Fruit fly (Drosophila melanogaster) whole organism, pupa: ENCODE measurements around the gene CG14742.

Experiments
- CG17806 ChIP-seq: fragments of 200-800 bp; sonication (Bioruptor generic); optimal IDR thresholded peaks from 2 replicates; lab custom pipeline; 2018; ENCODE audit warnings: missing biosample characterization, mild to moderate bottlenecking, missing genetic modification characterization, moderate library complexity
- Snoo ChIP-seq: fragments of 200-800 bp; sonication (Bioruptor generic); optimal IDR thresholded peaks from 3 replicates; lab custom pipeline; 2017; ENCODE audit warnings: missing biosample characterization, mild to moderate bottlenecking, missing genetic modification characterization, inconsistent platforms

DNA sequence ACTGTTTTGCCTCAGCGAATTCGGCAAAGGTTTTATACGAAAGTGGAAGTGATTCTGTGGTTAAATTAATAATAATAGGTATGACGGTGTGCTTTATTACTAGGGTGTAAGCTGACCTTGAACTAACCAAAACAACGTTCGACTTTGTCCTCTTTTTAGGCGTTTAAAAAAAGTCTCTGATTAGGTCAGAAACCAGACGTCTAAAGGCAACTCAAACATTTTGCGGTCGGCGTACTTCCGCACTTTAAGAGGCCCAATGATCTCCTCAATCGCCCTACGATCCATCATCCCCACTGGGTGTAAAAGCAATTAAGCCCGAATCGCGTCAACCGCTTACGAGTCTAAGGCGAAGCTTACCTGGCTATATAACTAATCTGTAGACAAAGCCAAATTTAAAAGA, 24.9 kb downstream of the CG14742 start, which contains the start of gene Cyp313a3:
- TF ChIP-seq Snoo (tag; lab: Kevin White, UChicago) = no peak
- TF ChIP-seq CG17806 = no peak
